Worm (Caenorhabditis elegans) whole organism, young adult: Measurements from ENCODE around the gene zyg-8.
A peak's percentile ranks its signal among the peaks of the same experiment; 100 is the strongest.

Source experiments
- B0019.2 ChIP-seq: fragments of 200-800 bp; sonication (Bioruptor generic); conservative IDR thresholded peaks from 2 replicates; pipeline ENCODE4 v1.3.6; 2022; ENCODE audit warnings: missing genetic modification reagents, missing genetic modification characterization, missing compliant biosample characterization
- C06A6.2 ChIP-seq: fragments of 200-800 bp; sonication (Bioruptor generic); conservative IDR thresholded peaks from 2 replicates; pipeline ENCODE4 v1.3.6; 2022; ENCODE audit warnings: missing genetic modification characterization, missing compliant biosample characterization
- F52B5.7 ChIP-seq: sonication (generic microtip); optimal IDR thresholded peaks from 2 replicates; lab custom pipeline; 2016; ENCODE audit warnings: mild to moderate bottlenecking, missing genetic modification characterization, missing compliant biosample characterization
- F57A8.1 ChIP-seq: fragments of 200-800 bp; sonication (Bioruptor generic); optimal IDR thresholded peaks from 2 replicates; lab custom pipeline; 2018; ENCODE audit warnings: mild to moderate bottlenecking, missing genetic modification characterization, moderate library complexity, missing compliant biosample characterization
- K12H6.12 ChIP-seq: fragments of 200-800 bp; sonication (Bioruptor generic); optimal IDR thresholded peaks from 2 replicates; lab custom pipeline; 2018; ENCODE audit warnings: mild to moderate bottlenecking, missing genetic modification characterization, missing compliant biosample characterization
- T07F8.4 ChIP-seq: sonication (generic microtip); optimal IDR thresholded peaks from 2 replicates; lab custom pipeline; 2016; ENCODE audit warnings: mild to moderate bottlenecking, missing genetic modification characterization, moderate library complexity, missing compliant biosample characterization
- ZK185.1 ChIP-seq: sonication (generic microtip); optimal IDR thresholded peaks from 2 replicates; lab custom pipeline; 2016; ENCODE audit warnings: mild to moderate bottlenecking, missing genetic modification characterization, missing compliant biosample characterization; ENCODE audit not compliant: poor library complexity, severe bottlenecking
- aptf-2 ChIP-seq: fragments of 200-800 bp; sonication (Bioruptor generic); conservative IDR thresholded peaks from 2 replicates; pipeline ENCODE4 v1.3.6; 2022; ENCODE audit warnings: missing genetic modification reagents, missing genetic modification characterization, missing compliant biosample characterization
- athp-1 ChIP-seq: sonication (generic microtip); optimal IDR thresholded peaks from 2 replicates; lab custom pipeline; 2017; ENCODE audit warnings: mild to moderate bottlenecking, missing genetic modification characterization, missing compliant biosample characterization
- bed-2 ChIP-seq: fragments of 200-800 bp; sonication (Bioruptor generic); IDR thresholded peaks from 2 replicates; pipeline ENCODE4 v1.3.6; 2022; ENCODE audit warnings: missing genetic modification reagents, missing genetic modification characterization, missing compliant biosample characterization
- ceh-100 ChIP-seq: fragments of 200-800 bp; sonication (Bioruptor generic); IDR thresholded peaks from 2 replicates; pipeline ENCODE4 v1.3.6; 2022; ENCODE audit warnings: missing genetic modification reagents, missing genetic modification characterization, missing compliant biosample characterization
- dox-1 ChIP-seq: fragments of 200-800 bp; sonication (Bioruptor generic); IDR thresholded peaks from 2 replicates; pipeline ENCODE4 v1.3.6; 2022; ENCODE audit warnings: missing genetic modification reagents, missing genetic modification characterization, missing compliant biosample characterization
- efl-1 ChIP-seq: fragments of 150-350 bp; optimal IDR thresholded peaks from 2 replicates; lab custom pipeline; 2014; ENCODE audit warnings: missing biosample characterization, missing genetic modification reagents, missing genetic modification characterization
- him-1 ChIP-seq: sonication (generic microtip); optimal IDR thresholded peaks from 2 replicates; lab custom pipeline; 2016; ENCODE audit warnings: missing genotype, missing genetic modification reagents, missing genetic modification characterization, missing compliant biosample characterization
- hlh-12 ChIP-seq: sonication (generic microtip); optimal IDR thresholded peaks from 2 replicates; lab custom pipeline; 2016; ENCODE audit warnings: missing genetic modification characterization, missing compliant biosample characterization
- hmg-20 ChIP-seq: fragments of 200-800 bp; sonication (Bioruptor generic); IDR thresholded peaks from 2 replicates; pipeline ENCODE4 v1.3.6; 2022; ENCODE audit warnings: missing genetic modification reagents, missing genetic modification characterization, missing compliant biosample characterization
- hrde-1 ChIP-seq: sonication (generic microtip); optimal IDR thresholded peaks from 2 replicates; lab custom pipeline; 2016; ENCODE audit warnings: missing genetic modification characterization, mild to moderate bottlenecking, missing compliant biosample characterization, moderate library complexity, missing genotype, missing genetic modification reagents, borderline replicate concordance
- let-607 ChIP-seq, 2 experiments: fragments of 200-800 bp in 1 of 2; sonication (Bioruptor generic) in 1 of 2; sonication (generic microtip) in 1 of 2; optimal IDR thresholded peaks; 2 replicates each; lab custom pipeline; 2016 to 2018; ENCODE audit warnings: mild to moderate bottlenecking in 2 of 2, missing compliant biosample characterization in 2 of 2, missing genetic modification characterization in 2 of 2, moderate library complexity in 2 of 2, missing genotype in 1 of 2
- madf-8 ChIP-seq: fragments of 200-800 bp; sonication (Bioruptor generic); conservative IDR thresholded peaks from 2 replicates; pipeline ENCODE4 v1.3.6; 2022; ENCODE audit warnings: missing genetic modification reagents, missing genetic modification characterization, missing compliant biosample characterization
- mel-28 ChIP-seq: sonication (generic microtip); optimal IDR thresholded peaks from 2 replicates; lab custom pipeline; 2016; ENCODE audit warnings: borderline replicate concordance, mild to moderate bottlenecking, missing genetic modification characterization, missing compliant biosample characterization
- nfyb-1 ChIP-seq: fragments of 200-800 bp; sonication (Bioruptor generic); IDR thresholded peaks from 2 replicates; pipeline ENCODE4 v1.3.6; 2022; ENCODE audit warnings: missing genetic modification reagents, missing genetic modification characterization, missing compliant biosample characterization
- nhr-179 ChIP-seq: sonication (generic microtip); optimal IDR thresholded peaks from 2 replicates; lab custom pipeline; 2016; ENCODE audit warnings: mild to moderate bottlenecking, missing genetic modification characterization, missing compliant biosample characterization
- rcor-1 ChIP-seq: fragments of 200-800 bp; sonication (Bioruptor generic); IDR thresholded peaks from 2 replicates; pipeline ENCODE4 v1.3.6; 2022; ENCODE audit warnings: missing genetic modification reagents, missing genetic modification characterization, missing compliant biosample characterization
- rec-8 ChIP-seq, 2 experiments: sonication (generic microtip); optimal IDR thresholded peaks; 2 replicates each; lab custom pipeline; 2016; ENCODE audit warnings: mild to moderate bottlenecking in 2 of 2, missing genetic modification characterization in 2 of 2, missing genetic modification reagents in 2 of 2, missing genotype in 2 of 2, missing biosample characterization in 1 of 2, missing compliant biosample characterization in 1 of 2, moderate library complexity in 1 of 2
- snpc-1.3 ChIP-seq: sonication (generic microtip); optimal IDR thresholded peaks from 2 replicates; lab custom pipeline; 2017; ENCODE audit warnings: missing genetic modification characterization, mild to moderate bottlenecking, missing compliant biosample characterization, antibody characterized with exemption, moderate library complexity, missing genotype, missing genetic modification reagents; ENCODE audit not compliant: insufficient read depth
- snpc-3.4 ChIP-seq: sonication (generic microtip); optimal IDR thresholded peaks from 2 replicates; lab custom pipeline; 2017; ENCODE audit warnings: missing genetic modification characterization, mild to moderate bottlenecking, missing compliant biosample characterization, antibody characterized with exemption, moderate library complexity, missing genotype, missing genetic modification reagents
- snpc-4 ChIP-seq, 5 experiments: fragments of 150-350 bp in 1 of 5; sonication (generic microtip) in 4 of 5; optimal IDR thresholded peaks; 2 replicates each; lab custom pipeline; 2014 to 2018; ENCODE audit warnings: missing genetic modification characterization in 5 of 5, missing biosample characterization in 3 of 5, antibody characterized with exemption in 2 of 5, mild to moderate bottlenecking in 2 of 5, missing compliant biosample characterization in 2 of 5, missing genotype in 2 of 5, moderate library complexity in 2 of 5, missing genetic modification reagents in 1 of 5
- zfh-2 ChIP-seq: fragments of 200-800 bp; sonication (Bioruptor generic); conservative IDR thresholded peaks from 2 replicates; pipeline ENCODE4 v1.3.6; 2022; ENCODE audit warnings: missing genetic modification reagents, missing genetic modification characterization, missing compliant biosample characterization
- ztf-3 ChIP-seq: fragments of 200-800 bp; sonication (Bioruptor generic); optimal IDR thresholded peaks from 2 replicates; lab custom pipeline; 2018; ENCODE audit warnings: mild to moderate bottlenecking, missing genetic modification characterization, missing compliant biosample characterization

The zyg-8 gene

DNA sequence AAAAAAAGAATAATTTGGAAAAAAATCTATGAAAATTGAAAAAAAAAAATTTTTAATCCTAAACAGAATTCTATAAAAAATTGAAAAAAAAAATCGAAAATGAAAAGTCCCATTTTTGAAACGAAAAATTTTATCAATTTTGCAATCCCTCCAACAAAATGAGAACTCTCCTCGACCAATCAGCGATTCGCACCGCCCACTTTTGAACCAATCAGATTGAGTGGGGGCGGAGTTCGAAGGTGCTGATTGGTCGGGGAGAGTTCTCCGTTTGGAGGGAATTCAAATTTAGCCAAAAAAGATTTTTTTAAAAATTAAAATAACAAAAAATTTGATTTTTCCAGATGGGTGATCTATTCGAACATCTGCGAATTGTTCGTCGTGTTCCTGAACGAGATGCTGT is 6.2 kb downstream of the zyg-8 start:
- no peak for TF ChIP-seq snpc-3.4 (tag; lab: Kevin White, UChicago)
- TF ChIP-seq madf-8 = no peak
- TF ChIP-seq T07F8.4 (tag; lab: Kevin White, UChicago) = no peak
- TF ChIP-seq bed-2 (GFP tag; lab: Robert Waterston, UW) = no peak
- no peak for TF ChIP-seq hmg-20 (GFP tag; lab: Robert Waterston, UW)

DNA sequence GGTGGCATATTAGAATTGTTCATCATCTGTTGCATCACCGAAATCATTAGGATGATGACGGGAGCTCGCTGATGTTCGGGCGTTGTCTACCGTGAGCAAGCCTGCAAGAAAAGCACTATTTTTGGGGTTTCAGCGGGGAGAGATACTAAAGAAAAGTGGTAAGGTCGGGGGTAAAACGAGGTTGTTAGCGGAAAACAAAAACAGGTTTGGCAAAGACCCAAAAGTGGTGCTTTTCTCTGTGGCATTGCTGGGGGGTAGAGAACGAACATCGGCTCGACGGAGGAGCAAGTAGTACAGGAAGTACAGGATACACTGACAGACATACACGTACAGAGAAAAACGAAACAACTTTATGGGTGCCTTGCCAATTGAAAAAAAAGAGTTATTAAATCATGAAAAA is 15.9 kb downstream of the zyg-8 start, which contains the start of gene php-3:
php-3 (minus strand) TSS at position 101 of the 400 bp plus-strand sequence.
- no peak for TF ChIP-seq snpc-4 (GFP tag; optimal IDR thresholded peaks at IDR 0.05; lab: Kevin White, UChicago)
- no peak for TF ChIP-seq snpc-4 (tag; optimal IDR thresholded peaks at IDR 0.05; lab: Kevin White, UChicago)
- TF ChIP-seq ztf-3 (GFP tag; lab: Kevin White, UChicago) = no peak
- no peak for TF ChIP-seq athp-1 (tag; lab: Kevin White, UChicago)
- TF ChIP-seq ceh-100 (GFP tag; lab: Robert Waterston, UW) = no peak
- TF ChIP-seq rcor-1 (GFP tag; lab: Robert Waterston, UW) = no peak
- no peak for TF ChIP-seq snpc-1.3 (tag; lab: Kevin White, UChicago)
- TF ChIP-seq C06A6.2 = no peak
- no peak for TF ChIP-seq efl-1 (GFP tag; lab: Kevin White, UChicago)
- no peak for TF ChIP-seq F57A8.1 (GFP tag; lab: Kevin White, UChicago)
- TF ChIP-seq ZK185.1 (tag; lab: Kevin White, UChicago) = no peak
- TF ChIP-seq mel-28 = no peak
- TF ChIP-seq F52B5.7 (tag; lab: Kevin White, UChicago) = no peak
- TF ChIP-seq rec-8 (tag; optimal IDR thresholded peaks at IDR 0.05; lab: Kevin White, UChicago) = no peak

DNA sequence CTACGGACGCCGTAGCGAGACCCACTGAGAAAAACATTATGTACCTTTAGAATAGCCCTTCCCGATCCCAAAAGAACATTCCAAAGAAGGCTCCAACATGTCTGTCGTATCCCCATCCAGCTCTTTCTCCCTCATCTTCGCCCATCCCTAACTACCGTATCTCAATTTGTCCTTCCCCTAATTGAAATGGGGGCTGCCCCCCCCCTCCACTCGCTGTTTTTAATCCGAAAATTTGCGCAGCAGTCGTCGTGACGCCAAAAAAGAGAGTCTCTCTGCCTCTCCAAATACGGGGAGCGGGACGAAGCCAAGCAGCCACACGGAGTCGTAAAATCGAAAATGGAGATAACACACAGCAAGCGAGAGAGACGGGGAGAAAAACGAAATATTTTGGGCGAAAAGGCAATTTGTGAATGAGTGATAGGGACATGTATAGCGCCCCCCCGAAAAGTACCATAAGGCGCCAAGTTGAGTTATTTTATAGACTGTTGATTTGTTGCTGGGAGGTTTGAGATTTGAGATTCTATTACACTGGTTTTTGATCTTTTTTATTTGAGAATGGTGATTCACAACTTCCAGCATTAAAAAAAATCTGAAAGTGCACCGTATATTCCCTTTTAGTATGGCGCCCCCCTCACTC is 20.6 kb downstream of the zyg-8 start:
- peak; percentile 61 for TF ChIP-seq zfh-2 (GFP tag; lab: Robert Waterston, UW)
- no peak for TF ChIP-seq hrde-1

DNA sequence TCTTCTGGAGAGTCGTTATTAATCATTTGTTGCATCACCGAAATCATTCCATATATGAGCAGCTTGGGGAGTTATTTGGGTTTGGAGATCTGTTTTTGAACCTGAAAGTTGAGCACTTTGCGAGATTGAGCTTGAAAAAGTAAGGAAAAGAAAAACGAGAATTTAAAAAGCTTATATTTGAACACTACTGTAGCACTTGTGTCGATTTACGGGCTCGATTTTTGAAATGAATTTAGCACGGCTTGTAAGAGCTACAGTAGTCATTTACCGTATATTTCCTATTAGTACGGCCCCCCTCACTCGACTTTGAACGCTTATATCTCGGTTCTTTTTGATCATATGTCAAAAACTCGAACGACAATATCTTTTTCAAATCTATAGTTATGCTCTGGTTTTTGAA is 22.7 kb downstream of the zyg-8 start, which contains the start of gene nob-1:
nob-1 (minus strand) TSS at position 101 of the 400 bp plus-strand sequence.
- TF ChIP-seq B0019.2 (GFP tag; lab: Robert Waterston, UW) (no peak), mel-28 (no peak), nhr-179 (no peak), F52B5.7 (tag; lab: Kevin White, UChicago) (no peak), aptf-2 (GFP tag; lab: Robert Waterston, UW) (no peak), K12H6.12 (tag; lab: Kevin White, UChicago) (no peak), hlh-12 (tag; lab: Kevin White, UChicago) (no peak), dox-1 (GFP tag; lab: Robert Waterston, UW) (no peak), let-607 (tag; optimal IDR thresholded peaks at IDR 0.05; lab: Kevin White, UChicago) (no peak)

DNA sequence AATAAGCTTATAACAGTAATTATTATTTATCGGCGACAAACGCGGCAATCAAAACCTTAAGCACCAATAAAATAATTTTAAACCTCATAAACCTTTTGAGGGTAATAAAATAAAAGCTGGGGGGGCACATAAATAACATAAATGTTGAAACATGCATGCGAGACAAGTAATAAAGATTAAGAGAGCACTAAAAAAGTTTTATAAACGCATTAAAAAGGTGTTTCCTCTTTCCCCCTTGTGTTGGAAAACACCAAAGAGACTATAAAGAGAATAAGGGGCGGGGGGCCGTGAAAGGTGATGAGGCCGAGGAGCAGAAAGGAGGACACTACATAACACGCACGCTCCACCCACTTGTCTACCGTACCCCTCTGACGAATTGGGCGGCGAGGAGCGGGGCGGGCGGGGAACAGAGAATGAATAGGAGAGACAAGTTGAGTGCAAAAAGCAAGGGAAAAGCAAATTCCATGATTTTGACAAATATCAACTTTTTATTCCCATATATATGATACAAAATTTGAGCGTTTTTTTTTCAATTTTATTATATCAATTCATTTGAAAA is 23.3 kb downstream of the zyg-8 start:
- TF ChIP-seq zfh-2 (GFP tag; lab: Robert Waterston, UW) (peak; percentile 59), him-1 (no peak), nfyb-1 (GFP tag; lab: Robert Waterston, UW) (peak; percentile 68)
